Worm (Caenorhabditis elegans) whole organism, L1 larva: ENCODE measurements around the gene F23D12.3.

Experiments
- C34B4.2 ChIP-seq: sonication (generic microtip); optimal IDR thresholded peaks from 2 replicates; lab custom pipeline; 2017; ENCODE audit warnings: mild to moderate bottlenecking, missing genetic modification characterization, missing compliant biosample characterization
- alr-1 ChIP-seq: fragments of 200-800 bp; sonication (Bioruptor generic); optimal IDR thresholded peaks from 2 replicates; lab custom pipeline; 2018; ENCODE audit warnings: borderline replicate concordance, mild to moderate bottlenecking, missing genetic modification characterization, missing compliant biosample characterization
- ceh-82 ChIP-seq, 3 experiments: fragments of 150-350 bp in 1 of 3; sonication (generic microtip) in 2 of 3; optimal IDR thresholded peaks; 2 replicates each; lab custom pipeline; 2014 to 2017; ENCODE audit warnings: missing biosample characterization in 3 of 3, missing genetic modification characterization in 3 of 3
- dsc-1 ChIP-seq: sonication (generic microtip); optimal IDR thresholded peaks from 2 replicates; lab custom pipeline; 2016; ENCODE audit warnings: mild to moderate bottlenecking, missing genetic modification characterization, missing compliant biosample characterization
- ets-5 ChIP-seq: fragments of 200-800 bp; sonication (Bioruptor generic); IDR thresholded peaks from 2 replicates; pipeline ENCODE4 v1.3.6; 2022; ENCODE audit warnings: missing genetic modification characterization, missing compliant biosample characterization
- grh-1 ChIP-seq: fragments of 200-800 bp; sonication (Bioruptor generic); IDR thresholded peaks from 2 replicates; pipeline ENCODE4 v1.3.6; 2022; ENCODE audit warnings: missing genetic modification reagents, missing genetic modification characterization, missing compliant biosample characterization
- nhr-12 ChIP-seq: sonication (generic microtip); optimal IDR thresholded peaks from 2 replicates; lab custom pipeline; 2017; ENCODE audit warnings: missing biosample characterization, missing genetic modification characterization
- pqm-1 ChIP-seq: sonication (generic microtip); optimal IDR thresholded peaks from 3 replicates; lab custom pipeline; 2017; ENCODE audit warnings: missing biosample characterization, missing genetic modification characterization
- sup-37 ChIP-seq: fragments of 200-800 bp; sonication (Bioruptor generic); optimal IDR thresholded peaks from 2 replicates; lab custom pipeline; 2018; ENCODE audit warnings: mild to moderate bottlenecking, missing genetic modification characterization, missing compliant biosample characterization
- tlp-1 ChIP-seq: fragments of 150-350 bp; optimal IDR thresholded peaks from 2 replicates; lab custom pipeline; 2014; ENCODE audit warnings: missing biosample characterization, missing genetic modification characterization
- ztf-4 ChIP-seq: fragments of 150-350 bp; optimal IDR thresholded peaks from 2 replicates; lab custom pipeline; 2014; ENCODE audit warnings: missing biosample characterization, missing genetic modification characterization

- TF ChIP-seq tlp-1 (tag; lab: Kevin White, UChicago) (no peak), C34B4.2 (tag; lab: Kevin White, UChicago) (no peak), ztf-4 (tag; lab: Kevin White, UChicago) (no peak), dsc-1 (tag; lab: Kevin White, UChicago) (no peak), grh-1 (GFP tag; lab: Robert Waterston, UW) (no peak), sup-37 (GFP tag; lab: Kevin White, UChicago) (no peak), ets-5 (no peak), pqm-1 (tag; lab: Kevin White, UChicago) (no peak), nhr-12 (tag; lab: Kevin White, UChicago) (no peak), ceh-82 (tag; optimal IDR thresholded peaks at IDR 0.05; lab: Kevin White, UChicago) (no peak), alr-1 (tag; lab: Kevin White, UChicago) (no peak)
These were observed 50.0 kb downstream of the F23D12.3 start for ce11 chrX:14492441-14492840.
